Fruit fly (Drosophila melanogaster): ENCODE measurements around the gene MtnA.

The MtnA gene

dm6 chr3R:9771519-9771972 lies 12.6 kb downstream of the MtnA start, which contains the start of gene CG9471 (continued):
- TF ChIP-seq MBD-R2 (GFP tag; IDR thresholded peaks at IDR 0.05) (peak; percentile 79), CG12236 (GFP tag; optimal IDR thresholded peaks at IDR 0.05) (peak; percentile 81), CG2202 (tag; optimal IDR thresholded peaks at IDR 0.05) (peak; percentile 76), CG6654 (GFP tag; optimal IDR thresholded peaks at IDR 0.05) (peak; percentile 78), NFAT (GFP tag; IDR thresholded peaks at IDR 0.05) (peak; percentile 72), CG9609 (GFP tag; optimal IDR thresholded peaks at IDR 0.05) (peak; percentile 84), jigr1 (GFP tag; IDR thresholded peaks at IDR 0.05) (peak; percentile 80; the same call in 2 of the 3 replicates), CG7987 (GFP tag; optimal IDR thresholded peaks at IDR 0.05) (peak; percentile 80), chif (GFP tag; optimal IDR thresholded peaks at IDR 0.05) (peak; percentile 85 to 89), fu2 (GFP tag; optimal IDR thresholded peaks at IDR 0.05) (peak; percentile 90), sc (optimal IDR thresholded peaks at IDR 0.05) (no peak), sc (GFP tag; optimal IDR thresholded peaks at IDR 0.05) (peak; percentile 78), Optix (GFP tag; IDR thresholded peaks at IDR 0.05) (peak; percentile 48; the same call in 1 of the 3 replicates), kni (GFP tag; optimal IDR thresholded peaks at IDR 0.05) (peak; percentile 30), her (GFP tag; optimal IDR thresholded peaks at IDR 0.05) (peak; percentile 81), nmo (GFP tag; optimal IDR thresholded peaks at IDR 0.05) (peak; percentile 92), CG14667 (GFP tag; IDR thresholded peaks at IDR 0.05) (peak; percentile 89), amos (GFP tag; IDR thresholded peaks at IDR 0.05; ENCODE audit: partially characterized antibody) (no peak), twi (tag; optimal IDR thresholded peaks at IDR 0.05) (peak; percentile 73), oc (tag; optimal IDR thresholded peaks at IDR 0.05) (peak; percentile 83), CG4282 (GFP tag; optimal IDR thresholded peaks at IDR 0.05) (peak; percentile 65), stc (GFP tag; IDR thresholded peaks at IDR 0.05) (peak; percentile 94), lmd (GFP tag; IDR thresholded peaks at IDR 0.05) (peak; percentile 92), Mrtf (GFP tag; IDR thresholded peaks at IDR 0.05) (peak; percentile 85), CkIIα-i1 (GFP tag; IDR thresholded peaks at IDR 0.05) (no peak), so (GFP tag; IDR thresholded peaks at IDR 0.05) (peak; percentile 84), emc (GFP tag; optimal IDR thresholded peaks at IDR 0.05) (peak; percentile 70), CG17912 (GFP tag; optimal IDR thresholded peaks at IDR 0.05) (peak; percentile 77), CG8478 (optimal IDR thresholded peaks at IDR 0.05) (no peak), dmrt99B (tag; optimal IDR thresholded peaks at IDR 0.05) (peak; percentile 91), CG10366 (GFP tag; IDR thresholded peaks at IDR 0.05) (peak; percentile 93), Sry-β (GFP tag; optimal IDR thresholded peaks at IDR 0.05) (peak; percentile 10), gem (tag; optimal IDR thresholded peaks at IDR 0.05) (peak; percentile 95), mam (GFP tag; optimal IDR thresholded peaks at IDR 0.05) (peak; percentile 95), lilli (GFP tag; optimal IDR thresholded peaks at IDR 0.05) (peak; percentile 96), HmgD (GFP tag; optimal IDR thresholded peaks at IDR 0.05) (peak; percentile 47), Vsx1 (GFP tag; optimal IDR thresholded peaks at IDR 0.05) (peak; percentile 74), CG1792 (GFP tag; optimal IDR thresholded peaks at IDR 0.05) (peak; percentile 83), grn (GFP tag; optimal IDR thresholded peaks at IDR 0.05) (peak; percentile 82), Ets97D (GFP tag; optimal IDR thresholded peaks at IDR 0.05) (peak; percentile 70), scrt (GFP tag; optimal IDR thresholded peaks at IDR 0.05) (peak; percentile 80), bowl (GFP tag; IDR thresholded peaks at IDR 0.05) (peak; percentile 85), MESR4 (GFP tag; optimal IDR thresholded peaks at IDR 0.05) (peak; percentile 26), lab (GFP tag; optimal IDR thresholded peaks at IDR 0.05) (peak; percentile 96), bbx (GFP tag; IDR thresholded peaks at IDR 0.05; ENCODE audit: partially characterized antibody) (no peak), Atf3 (GFP tag; optimal IDR thresholded peaks at IDR 0.05) (peak; percentile 83), Scr (GFP tag; IDR thresholded peaks at IDR 0.05; ENCODE audit: partially characterized antibody) (no peak), CG3995 (GFP tag; optimal IDR thresholded peaks at IDR 0.05) (peak; percentile 69), chn (GFP tag; optimal IDR thresholded peaks at IDR 0.05) (peak; percentile 90), Gug (GFP tag; IDR thresholded peaks at IDR 0.05) (peak; percentile 89), Spps (tag; optimal IDR thresholded peaks at IDR 0.05) (peak; percentile 83), Hmr (GFP tag; optimal IDR thresholded peaks at IDR 0.05) (peak; percentile 92)
